Worm (Caenorhabditis elegans): ENCODE measurements around the gene F36H9.7.

DNA sequence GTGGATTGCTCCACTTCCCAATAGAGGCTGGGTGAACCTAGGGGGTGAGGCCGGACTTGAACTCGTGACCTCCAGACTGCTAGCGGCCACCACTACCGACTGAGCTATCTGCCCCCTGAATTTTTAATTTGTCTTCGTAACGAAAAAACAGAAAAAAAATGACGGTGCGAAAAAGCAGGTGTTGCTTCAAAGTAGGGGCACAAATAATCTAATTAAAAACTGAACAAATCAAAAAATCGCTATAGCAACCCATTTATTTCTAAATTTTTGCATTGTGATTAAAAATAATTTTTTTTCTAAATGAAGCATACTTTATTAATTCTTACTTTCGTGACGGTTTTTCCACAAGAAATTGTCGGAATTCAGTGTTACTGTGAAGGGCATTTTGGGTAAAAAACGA is 23.2 kb upstream of the F36H9.7 start, which contains the start of gene F36H9.10:
- no peak for TF ChIP-seq ama-1 (optimal IDR thresholded peaks at IDR 0.05)
- TF ChIP-seq hmg-4 (GFP tag; optimal IDR thresholded peaks at IDR 0.05), result no peak
- TF ChIP-seq ceh-36 (tag; optimal IDR thresholded peaks at IDR 0.05), result no peak

All from whole organism, early embryonic.